Worm (Caenorhabditis elegans): ENCODE results near the gene flp-18.

ce11 chrX:3003703-3004102, 14.7 kb downstream of the flp-18 start, which contains the start of gene Y41G9A.6:
- TF ChIP-seq T22C8.4 (GFP tag; IDR thresholded peaks at IDR 0.05) = no peak
- TF ChIP-seq tab-1 (GFP tag; IDR thresholded peaks at IDR 0.05) = no peak
